Worm (Caenorhabditis elegans): ENCODE measurements around the gene pqm-1.

DNA sequence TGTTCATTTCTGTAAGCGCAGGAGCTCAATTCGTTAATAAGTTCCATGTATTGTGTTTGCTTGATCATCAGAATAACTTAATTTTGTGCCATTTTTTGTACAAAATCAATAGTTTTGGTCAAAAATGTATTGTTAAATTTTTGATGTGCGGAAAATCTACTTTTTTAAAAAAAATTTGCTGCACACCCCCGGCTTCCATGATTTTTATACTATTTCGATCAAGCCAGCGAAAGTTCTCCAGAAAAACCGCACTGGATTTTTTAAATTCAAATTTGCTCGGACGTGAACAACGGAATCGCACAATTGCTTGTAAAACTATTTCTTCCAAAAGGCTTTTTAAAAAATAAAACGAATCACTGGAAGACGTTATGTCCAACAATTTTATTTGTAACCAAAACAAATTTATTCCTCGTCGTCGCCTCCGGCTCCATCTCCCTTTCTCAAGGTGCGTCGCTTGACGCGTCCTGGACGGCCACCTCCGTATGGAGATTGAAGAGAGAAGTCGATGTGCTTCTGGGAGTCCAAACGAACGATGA is 27.3 kb downstream of the pqm-1 start:
- TF ChIP-seq tbx-37 (GFP tag; conservative IDR thresholded peaks at IDR 0.05) (no peak), hnd-1 (tag; optimal IDR thresholded peaks at IDR 0.05) (no peak), hmbx-1 (tag; optimal IDR thresholded peaks at IDR 0.05) (no peak), ama-1 (optimal IDR thresholded peaks at IDR 0.05) (no peak), tbx-11 (GFP tag; IDR thresholded peaks at IDR 0.05) (no peak), flt-1 (GFP tag; IDR thresholded peaks at IDR 0.05) (no peak), ceh-36 (tag; optimal IDR thresholded peaks at IDR 0.05) (no peak), B0310.2 (tag; optimal IDR thresholded peaks at IDR 0.05) (no peak), ceh-13 (GFP tag; optimal IDR thresholded peaks at IDR 0.05) (no peak)

All from whole organism, early embryonic.